Worm (Caenorhabditis elegans): ENCODE measurements around the gene F53G2.3.

Gene F53G2.3

ce11 chrII:2450990-2451389 is 29.2 kb upstream of the F53G2.3 start (continued):
- no peak for TF ChIP-seq repo-1 (tag; optimal IDR thresholded peaks at IDR 0.05)
- peak; percentile 43; the same call in 1 of the 2 replicates for TF ChIP-seq lin-26 (GFP tag; IDR thresholded peaks at IDR 0.05)
- TF ChIP-seq rec-8 (tag; optimal IDR thresholded peaks at IDR 0.05) = peak in 1 of 2 experiments; percentile 38
- peak; percentile 55 for TF ChIP-seq hrde-1 (tag; optimal IDR thresholded peaks at IDR 0.05; ENCODE audit: borderline replicate concordance)
- TF ChIP-seq madf-6 (GFP tag; IDR thresholded peaks at IDR 0.05) = peak; percentile 100
- no peak for TF ChIP-seq egl-44 (GFP tag; IDR thresholded peaks at IDR 0.05)
- no peak for TF ChIP-seq zim-3 (tag; optimal IDR thresholded peaks at IDR 0.05)
- TF ChIP-seq ztf-25 (GFP tag; IDR thresholded peaks at IDR 0.05) = peak; percentile 95
- peak; percentile 88 for TF ChIP-seq mcd-1 (GFP tag; IDR thresholded peaks at IDR 0.05)
- no peak for TF ChIP-seq C06A6.2 (GFP tag; conservative IDR thresholded peaks at IDR 0.05)
- TF ChIP-seq ZK185.1 (tag; optimal IDR thresholded peaks at IDR 0.05; ENCODE audit: poor library complexity, severe bottlenecking) = no peak
- no peak for TF ChIP-seq B0035.1 (tag; optimal IDR thresholded peaks at IDR 0.05)
- no peak for TF ChIP-seq ztf-22 (GFP tag; optimal IDR thresholded peaks at IDR 0.05)
- TF ChIP-seq bed-2 (GFP tag; IDR thresholded peaks at IDR 0.05) = peak; percentile 93
- peak; percentile 73; the same call in 1 of the 2 replicates for TF ChIP-seq hmg-20 (GFP tag; IDR thresholded peaks at IDR 0.05)
- peak; percentile 86 for TF ChIP-seq hsf-1 (GFP tag; IDR thresholded peaks at IDR 0.05)
- TF ChIP-seq Y53G8AR.9 (GFP tag; conservative IDR thresholded peaks at IDR 0.05) = peak; percentile 91
- TF ChIP-seq ceh-27 (GFP tag; optimal IDR thresholded peaks at IDR 0.05) = peak; percentile 31
- no peak for TF ChIP-seq Y53F4B.3 (GFP tag; IDR thresholded peaks at IDR 0.05)
- TF ChIP-seq T07F8.4 (tag; optimal IDR thresholded peaks at IDR 0.05) = no peak
- no peak for TF ChIP-seq nhr-90 (tag; optimal IDR thresholded peaks at IDR 0.05)
- TF ChIP-seq ama-1 (optimal IDR thresholded peaks at IDR 0.05) = no peak
- TF ChIP-seq ama-1 (GFP tag; optimal IDR thresholded peaks at IDR 0.05) = no peak
- peak; percentile 73 for TF ChIP-seq K11D2.4 (GFP tag; IDR thresholded peaks at IDR 0.05)
- TF ChIP-seq attf-3 (GFP tag; conservative IDR thresholded peaks at IDR 0.05) = peak; percentile 61; the same call in 1 of the 2 replicates
- no peak for TF ChIP-seq lin-40 (tag; optimal IDR thresholded peaks at IDR 0.05)
- TF ChIP-seq ztf-28 (GFP tag; IDR thresholded peaks at IDR 0.05) = peak; percentile 96
- TF ChIP-seq ztf-26 (tag; optimal IDR thresholded peaks at IDR 0.05) = no peak
- peak; percentile 93 for TF ChIP-seq Y95B8A.8 (GFP tag; IDR thresholded peaks at IDR 0.05)
- TF ChIP-seq dpl-1 (GFP tag; optimal IDR thresholded peaks at IDR 0.05) = peak; percentile 91
- TF ChIP-seq rcor-1 (GFP tag; IDR thresholded peaks at IDR 0.05) = peak; percentile 80
- peak; percentile 95 for TF ChIP-seq D2030.7 (GFP tag; IDR thresholded peaks at IDR 0.05)
- TF ChIP-seq Y79H2A.3 (GFP tag; conservative IDR thresholded peaks at IDR 0.05) = peak; percentile 91
- peak; percentile 24 for TF ChIP-seq madf-10 (tag; optimal IDR thresholded peaks at IDR 0.05)
- no peak for TF ChIP-seq pha-4 (tag; optimal IDR thresholded peaks at IDR 0.05)
- TF ChIP-seq snpc-1.1 (tag; optimal IDR thresholded peaks at IDR 0.05; ENCODE audit: insufficient read depth) = no peak
- TF ChIP-seq F57C9.4 (tag; optimal IDR thresholded peaks at IDR 0.05) = no peak
- TF ChIP-seq B0019.2 (GFP tag; conservative IDR thresholded peaks at IDR 0.05) = peak; percentile 92
- TF ChIP-seq atf-7 (tag; optimal IDR thresholded peaks at IDR 0.05) = no peak
- peak; percentile 84 for TF ChIP-seq lsl-1 (GFP tag; optimal IDR thresholded peaks at IDR 0.05)
- no peak for TF ChIP-seq F37B4.10 (GFP tag; IDR thresholded peaks at IDR 0.05)
- TF ChIP-seq F23B12.7 (tag; optimal IDR thresholded peaks at IDR 0.05; ENCODE audit: insufficient read depth) = no peak
- 0 out of 2 replicates have a peak, but pooled peaks have one; percentile 83 for TF ChIP-seq bed-1 (GFP tag; IDR thresholded peaks at IDR 0.05)
- TF ChIP-seq F52B5.7 (tag; optimal IDR thresholded peaks at IDR 0.05) = peak; percentile 15
- no peak for TF ChIP-seq dpff-1 (tag; optimal IDR thresholded peaks at IDR 0.05)
- TF ChIP-seq madf-3 (GFP tag; IDR thresholded peaks at IDR 0.05) = peak; percentile 87
- TF ChIP-seq him-1 (tag; optimal IDR thresholded peaks at IDR 0.05) = peak; percentile 47
- TF ChIP-seq Y67H2A.10 (GFP tag; conservative IDR thresholded peaks at IDR 0.05) = peak; percentile 82
- 0 out of 2 replicates have a peak, but pooled peaks have one; percentile 13 for TF ChIP-seq egl-18 (GFP tag; IDR thresholded peaks at IDR 0.05)
